Fruit fly (Drosophila melanogaster) whole organism, prepupa: Measurements from ENCODE around the gene lsn.

Experiments
- CG10631 ChIP-seq: fragments of 200-800 bp; sonication (Bioruptor generic); optimal IDR thresholded peaks from 2 replicates; lab custom pipeline; 2016; ENCODE audit warnings: missing biosample characterization, missing genetic modification characterization
- CG15336 ChIP-seq: fragments of 200-800 bp; sonication (Bioruptor generic); IDR thresholded peaks from 2 replicates; pipeline ENCODE4 v1.3.6; 2022; ENCODE audit warnings: missing biosample characterization, missing genetic modification characterization
- CG6276 ChIP-seq: fragments of 200-800 bp; sonication (Bioruptor generic); optimal IDR thresholded peaks from 2 replicates; lab custom pipeline; 2017; ENCODE audit warnings: missing biosample characterization, mild to moderate bottlenecking, missing genetic modification characterization
- CG7368 ChIP-seq: fragments of 200-800 bp; sonication (Bioruptor generic); optimal IDR thresholded peaks from 3 replicates; lab custom pipeline; 2016; ENCODE audit warnings: missing biosample characterization, missing genetic modification characterization
- CG8319 ChIP-seq: fragments of 200-800 bp; sonication (Bioruptor generic); optimal IDR thresholded peaks from 3 replicates; lab custom pipeline; 2016; ENCODE audit warnings: missing biosample characterization, missing genetic modification characterization
- CG9139 ChIP-seq: fragments of 200-800 bp; sonication (Bioruptor generic); optimal IDR thresholded peaks from 3 replicates; lab custom pipeline; 2017; ENCODE audit warnings: missing biosample characterization, mild to moderate bottlenecking, missing genetic modification characterization
- Eip75B ChIP-seq: fragments of 200-800 bp; sonication (Bioruptor generic); optimal IDR thresholded peaks from 3 replicates; lab custom pipeline; 2016; ENCODE audit warnings: missing biosample characterization, missing genetic modification characterization
- Eip78C ChIP-seq: fragments of 200-800 bp; sonication (Bioruptor generic); peaks from one replicate; lab custom pipeline; 2016; ENCODE audit warnings: missing biosample characterization, missing genetic modification characterization
- Eip93F ChIP-seq: fragments of 200-800 bp; sonication (Bioruptor generic); optimal IDR thresholded peaks from 2 replicates; lab custom pipeline; 2016; ENCODE audit warnings: missing biosample characterization, mild to moderate bottlenecking, missing genetic modification characterization
- Sox14 ChIP-seq: fragments of 200-800 bp; sonication (Bioruptor generic); optimal IDR thresholded peaks from 3 replicates; lab custom pipeline; 2016; ENCODE audit warnings: missing biosample characterization, missing genetic modification characterization
- achi ChIP-seq: fragments of 200-800 bp; sonication (Bioruptor generic); optimal IDR thresholded peaks from 3 replicates; lab custom pipeline; 2016; ENCODE audit warnings: missing biosample characterization, missing genetic modification characterization
- acj6 ChIP-seq: fragments of 200-800 bp; sonication (Bioruptor generic); optimal IDR thresholded peaks from 3 replicates; lab custom pipeline; 2016; ENCODE audit warnings: missing biosample characterization, missing genetic modification characterization
- topi ChIP-seq: fragments of 200-800 bp; sonication (Bioruptor generic); optimal IDR thresholded peaks from 3 replicates; lab custom pipeline; 2016; ENCODE audit warnings: missing biosample characterization, missing genetic modification characterization

DNA sequence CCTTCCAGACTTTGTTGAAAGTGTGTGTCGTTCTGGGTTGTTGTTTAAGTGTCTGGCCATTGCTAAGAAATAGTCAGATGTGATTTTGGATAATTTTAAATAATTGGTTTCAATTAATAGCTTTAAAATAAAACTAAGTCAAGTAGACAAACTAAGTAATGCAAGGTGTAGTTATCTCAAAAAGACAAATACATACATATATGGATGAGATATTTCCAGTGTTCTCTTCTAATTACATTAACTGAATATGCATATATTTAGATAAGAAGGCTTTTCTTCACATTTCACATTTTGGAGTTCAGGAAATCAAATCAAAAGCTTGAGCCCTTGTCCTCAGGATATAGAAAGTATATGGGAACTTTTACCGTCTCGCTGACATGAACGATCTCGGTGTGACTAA, 12.7 kb downstream of the lsn start, which contains the start of gene P5CDh2:
- TF ChIP-seq CG6276 (no peak), Sox14 (no peak), CG9139 (no peak), CG8319 (no peak), Eip78C (no peak), CG10631 (GFP tag; lab: Kevin White, UChicago) (no peak), achi (no peak), topi (GFP tag; lab: Kevin White, UChicago) (no peak), acj6 (GFP tag; lab: Kevin White, UChicago) (no peak), Eip75B (no peak), CG7368 (GFP tag; lab: Kevin White, UChicago) (no peak), Eip93F (GFP tag; lab: Kevin White, UChicago) (no peak), CG15336 (GFP tag; lab: Robert Waterston, UW) (no peak)
